Worm (Caenorhabditis elegans) whole organism, L2 larva: ENCODE measurements around the gene cnnm-5.

ENCODE experiments used
- R02D3.7 ChIP-seq: fragments of 150-350 bp; optimal IDR thresholded peaks from 2 replicates; lab custom pipeline; 2014; ENCODE audit warnings: missing biosample characterization, missing genetic modification characterization
- ama-1 ChIP-seq: fragments of 150-350 bp; optimal IDR thresholded peaks from 2 replicates; lab custom pipeline; 2018; ENCODE audit warnings: inconsistent platforms
- ceh-82 ChIP-seq: fragments of 150-350 bp; optimal IDR thresholded peaks from 2 replicates; lab custom pipeline; 2014; ENCODE audit warnings: missing biosample characterization, missing genetic modification characterization
- crh-2 ChIP-seq: sonication (generic microtip); optimal IDR thresholded peaks from 2 replicates; lab custom pipeline; 2017; ENCODE audit warnings: missing biosample characterization, missing genetic modification characterization
- elt-3 ChIP-seq: sonication (generic microtip); optimal IDR thresholded peaks from 2 replicates; lab custom pipeline; 2017; ENCODE audit warnings: missing biosample characterization, missing genetic modification characterization
- mdl-1 ChIP-seq, 2 experiments: fragments of 150-350 bp in 1 of 2; sonication (generic microtip) in 1 of 2; optimal IDR thresholded peaks; 2 replicates each; lab custom pipeline; 2017; ENCODE audit warnings: missing biosample characterization in 2 of 2, missing genetic modification characterization in 2 of 2
- nhr-11 ChIP-seq: fragments of 150-350 bp; optimal IDR thresholded peaks from 2 replicates; lab custom pipeline; 2014; ENCODE audit warnings: missing biosample characterization, missing genetic modification characterization
- nhr-237 ChIP-seq: fragments of 150-350 bp; optimal IDR thresholded peaks from 2 replicates; lab custom pipeline; 2014; ENCODE audit warnings: missing biosample characterization, missing genetic modification characterization
- skn-1 ChIP-seq: sonication (generic microtip); optimal IDR thresholded peaks from 2 replicates; lab custom pipeline; 2017; ENCODE audit warnings: missing biosample characterization, missing genetic modification characterization
- unc-55 ChIP-seq: fragments of 150-350 bp; sonication (generic microtip); optimal IDR thresholded peaks from 3 replicates; lab custom pipeline; 2014; ENCODE audit warnings: missing biosample characterization, missing genetic modification reagents, missing genetic modification characterization

DNA sequence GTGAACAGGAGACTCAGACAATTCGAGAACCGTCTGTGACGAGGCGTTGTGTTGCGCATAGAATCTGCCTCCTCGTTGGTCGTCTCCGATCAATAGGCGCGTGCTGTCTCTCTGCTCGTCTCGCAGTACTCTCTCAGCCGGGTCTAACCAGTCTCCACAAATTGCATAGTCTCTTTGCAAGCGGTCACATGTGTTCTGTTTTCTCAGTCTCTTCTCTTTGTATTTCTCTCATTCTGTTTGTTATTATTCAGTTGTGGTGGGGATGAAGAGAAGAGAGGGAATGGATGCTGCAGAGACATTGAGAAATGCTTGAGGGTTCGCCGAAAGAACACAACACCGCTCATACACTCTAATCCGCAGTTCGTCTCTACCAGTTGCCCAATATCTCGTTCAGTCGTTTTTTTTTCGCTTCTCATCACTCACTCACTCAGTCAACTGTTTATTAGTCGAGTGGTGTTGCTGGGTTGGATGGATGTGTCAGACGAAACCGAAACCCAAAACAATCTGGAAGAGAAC, 27.6 kb downstream of the cnnm-5 start:
- peak; percentile 42 for TF ChIP-seq nhr-237
- no peak for TF ChIP-seq nhr-11
- TF ChIP-seq ceh-82 (tag; lab: Kevin White, UChicago), result peak; percentile 51
- no peak for TF ChIP-seq R02D3.7 (tag; lab: Kevin White, UChicago)
- TF ChIP-seq ama-1 (lab: Kevin White, UChicago), result peak; percentile 85
- TF ChIP-seq unc-55, result peak; percentile 98
- peak; percentile 98 for TF ChIP-seq crh-2 (tag; lab: Kevin White, UChicago)
- no peak for TF ChIP-seq elt-3
- TF ChIP-seq skn-1 (tag; lab: Kevin White, UChicago), result peak; percentile 73
- TF ChIP-seq mdl-1 (tag; optimal IDR thresholded peaks at IDR 0.05; lab: Kevin White, UChicago), result peak; percentile 100
